Worm (Caenorhabditis elegans) whole organism, mixed stage, embryonic: ENCODE data around the gene F53F4.18.

Source experiments
- blmp-1 ChIP-seq: fragments of 150-350 bp; optimal IDR thresholded peaks from 2 replicates; lab custom pipeline; 2014; ENCODE audit warnings: missing biosample characterization, missing genetic modification characterization
- ceh-43 ChIP-seq: fragments of 200-800 bp; sonication (Bioruptor generic); optimal IDR thresholded peaks from 2 replicates; lab custom pipeline; 2018; ENCODE audit warnings: mild to moderate bottlenecking, missing genetic modification characterization, moderate library complexity, missing compliant biosample characterization
- ces-1 ChIP-seq: fragments of 150-350 bp; optimal IDR thresholded peaks from 2 replicates; lab custom pipeline; 2014; ENCODE audit warnings: missing biosample characterization, missing genetic modification reagents, missing genetic modification characterization
- elt-1 ChIP-seq: sonication (generic microtip); optimal IDR thresholded peaks from 2 replicates; lab custom pipeline; 2017; ENCODE audit warnings: missing genetic modification characterization, mild to moderate bottlenecking, missing compliant biosample characterization, antibody characterized with exemption, moderate library complexity, borderline replicate concordance; ENCODE audit not compliant: insufficient read depth
- elt-3 ChIP-seq: fragments of 150-350 bp; optimal IDR thresholded peaks from 2 replicates; lab custom pipeline; 2014; ENCODE audit warnings: missing biosample characterization, missing genetic modification characterization
- mab-5 ChIP-seq: fragments of 150-350 bp; optimal IDR thresholded peaks from 2 replicates; lab custom pipeline; 2014; ENCODE audit warnings: missing biosample characterization, missing genetic modification characterization
- nhr-12 ChIP-seq: fragments of 150-350 bp; optimal IDR thresholded peaks from 2 replicates; lab custom pipeline; 2014; ENCODE audit warnings: missing biosample characterization, missing genetic modification characterization
- nhr-237 ChIP-seq: fragments of 150-350 bp; optimal IDR thresholded peaks from 2 replicates; lab custom pipeline; 2014; ENCODE audit warnings: missing biosample characterization, missing genetic modification characterization
- pha-4 ChIP-seq: fragments of 150-350 bp; optimal IDR thresholded peaks from 2 replicates; lab custom pipeline; 2018; ENCODE audit warnings: missing biosample characterization, missing genetic modification reagents, missing genetic modification characterization
- snpc-4 ChIP-seq: fragments of 150-350 bp; optimal IDR thresholded peaks from 2 replicates; lab custom pipeline; 2014; ENCODE audit warnings: missing biosample characterization, missing genetic modification characterization
- unc-39 ChIP-seq: fragments of 150-350 bp; optimal IDR thresholded peaks from 2 replicates; lab custom pipeline; 2014; ENCODE audit warnings: missing biosample characterization, missing genetic modification characterization

DNA sequence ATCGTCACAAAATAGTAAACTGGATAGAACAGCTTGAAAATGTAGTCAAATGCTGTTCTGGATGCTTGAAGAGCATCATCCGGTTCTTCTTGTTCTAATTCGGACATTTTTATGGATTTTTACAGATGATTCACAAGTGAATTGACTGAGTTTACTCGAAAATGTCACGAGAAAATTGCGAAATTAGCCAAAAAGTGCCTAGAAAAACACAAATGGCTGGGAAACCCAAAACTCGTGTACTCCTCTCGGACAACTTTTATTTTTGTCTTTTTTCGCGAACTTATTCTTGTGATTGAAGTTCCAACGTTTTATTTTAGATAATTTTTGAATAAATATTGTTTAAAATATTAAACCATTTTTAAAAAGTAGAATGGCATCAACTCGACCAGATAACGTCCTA, 38.3 kb upstream of the F53F4.18 start, which contains the start of the genes C56A3.4 and C56A3.5:
- TF ChIP-seq mab-5 (tag; lab: Kevin White, UChicago), result no peak
- TF ChIP-seq snpc-4 (tag; lab: Kevin White, UChicago), result no peak
- TF ChIP-seq ces-1, result peak; percentile 22
- no peak for TF ChIP-seq nhr-12 (tag; lab: Kevin White, UChicago)
- TF ChIP-seq unc-39 (tag; lab: Kevin White, UChicago), result no peak
- TF ChIP-seq blmp-1, result no peak
- TF ChIP-seq nhr-237, result no peak
- TF ChIP-seq elt-1, result no peak
- TF ChIP-seq pha-4 (tag; lab: Kevin White, UChicago), result no peak
- no peak for TF ChIP-seq elt-3 (tag; lab: Kevin White, UChicago)
- no peak for TF ChIP-seq ceh-43 (GFP tag; lab: Kevin White, UChicago)
